Worm (Caenorhabditis elegans) whole organism, L2 larva: ENCODE results near the gene Y39A1A.18.

ENCODE experiments used
- F13H6.1 ChIP-seq: sonication (generic microtip); optimal IDR thresholded peaks from 2 replicates; lab custom pipeline; 2016; ENCODE audit warnings: missing genetic modification characterization, missing compliant biosample characterization
- ama-1 ChIP-seq: fragments of 150-350 bp; optimal IDR thresholded peaks from 2 replicates; lab custom pipeline; 2018; ENCODE audit warnings: inconsistent platforms
- ceh-82 ChIP-seq: fragments of 150-350 bp; optimal IDR thresholded peaks from 2 replicates; lab custom pipeline; 2014; ENCODE audit warnings: missing biosample characterization, missing genetic modification characterization
- mdl-1 ChIP-seq, 2 experiments: fragments of 150-350 bp in 1 of 2; sonication (generic microtip) in 1 of 2; optimal IDR thresholded peaks; 2 replicates each; lab custom pipeline; 2017; ENCODE audit warnings: missing biosample characterization in 2 of 2, missing genetic modification characterization in 2 of 2
- unc-62 ChIP-seq: fragments of 150-350 bp; optimal IDR thresholded peaks from 2 replicates; lab custom pipeline; 2014; ENCODE audit warnings: missing biosample characterization, missing genetic modification reagents, missing genetic modification characterization

ce11 chrIII:10709676-10710075 lies 15.4 kb upstream of the Y39A1A.18 start:
- TF ChIP-seq ceh-82 (tag; lab: Kevin White, UChicago) = no peak
- TF ChIP-seq ama-1 (lab: Kevin White, UChicago) = no peak
- no peak for TF ChIP-seq mdl-1 (tag; optimal IDR thresholded peaks at IDR 0.05; lab: Kevin White, UChicago)
- TF ChIP-seq unc-62 (GFP tag; lab: Kevin White, UChicago) = no peak
- TF ChIP-seq F13H6.1 (tag; lab: Kevin White, UChicago) = no peak
